Fruit fly (Drosophila melanogaster) whole organism, embryonic: ENCODE measurements around the gene VGlut.

Experiments
- Abd-B ChIP-seq: fragments of 200-800 bp; sonication (Bioruptor generic); optimal IDR thresholded peaks from 2 replicates; lab custom pipeline; 2018; ENCODE audit warnings: missing biosample characterization, mild to moderate bottlenecking, missing genetic modification characterization, moderate library complexity
- Ada2b ChIP-seq: fragments of 200-800 bp; sonication (Bioruptor generic); IDR thresholded peaks from 2 replicates; pipeline ENCODE4 v1.3.6; 2022; ENCODE audit warnings: missing biosample characterization, missing genetic modification characterization
- Antp ChIP-seq: fragments of 200-800 bp; sonication (Bioruptor generic); optimal IDR thresholded peaks from 3 replicates; lab custom pipeline; 2016; ENCODE audit warnings: missing biosample characterization, missing genetic modification characterization
- Atf-2 ChIP-seq: fragments of 200-800 bp; sonication (Bioruptor generic); optimal IDR thresholded peaks from 2 replicates; lab custom pipeline; 2016; ENCODE audit warnings: missing biosample characterization, missing genetic modification characterization
- Atf6 ChIP-seq: fragments of 200-800 bp; sonication (Bioruptor generic); IDR thresholded peaks from 2 replicates; pipeline ENCODE4 v1.3.6; 2022; ENCODE audit warnings: missing biosample characterization, missing genetic modification characterization
- B-H1 ChIP-seq: fragments of 200-800 bp; sonication (Bioruptor generic); IDR thresholded peaks from 3 replicates; pipeline ENCODE4 v1.3.6; 2022; ENCODE audit warnings: missing biosample characterization, missing genetic modification characterization
- Blimp-1 ChIP-seq: fragments of 200-800 bp; sonication (Bioruptor generic); optimal IDR thresholded peaks from 3 replicates; lab custom pipeline; 2018; ENCODE audit warnings: missing biosample characterization, missing genetic modification characterization, mild to moderate bottlenecking, moderate library complexity, missing genetic modification reagents
- CG1024 ChIP-seq: fragments of 200-800 bp; sonication (Bioruptor generic); IDR thresholded peaks from 2 replicates; pipeline ENCODE4 v1.3.6; 2022; ENCODE audit warnings: missing biosample characterization, missing genetic modification characterization
- CG11247 ChIP-seq: fragments of 200-800 bp; sonication (Bioruptor generic); IDR thresholded peaks from 2 replicates; pipeline ENCODE4 v1.3.6; 2022; ENCODE audit warnings: missing biosample characterization, missing genetic modification characterization
- CG11456 ChIP-seq: fragments of 200-800 bp; sonication (Bioruptor generic); IDR thresholded peaks from 3 replicates; pipeline ENCODE4 v1.3.6; 2022; ENCODE audit warnings: missing biosample characterization, missing genetic modification characterization
- CG12071 ChIP-seq: fragments of 200-800 bp; sonication (Bioruptor generic); optimal IDR thresholded peaks from 3 replicates; lab custom pipeline; 2018; ENCODE audit warnings: missing biosample characterization, mild to moderate bottlenecking, missing genetic modification characterization
- CG13775 ChIP-seq: fragments of 200-800 bp; sonication (Bioruptor generic); optimal IDR thresholded peaks from 3 replicates; lab custom pipeline; 2017; ENCODE audit warnings: missing biosample characterization, mild to moderate bottlenecking, missing genetic modification characterization
- CG16779 ChIP-seq: fragments of 200-800 bp; sonication (Bioruptor generic); IDR thresholded peaks from 2 replicates; pipeline ENCODE4 v1.3.6; 2022; ENCODE audit warnings: missing biosample characterization, missing genetic modification characterization
- CG16815 ChIP-seq: fragments of 200-800 bp; sonication (Bioruptor generic); optimal IDR thresholded peaks from 3 replicates; lab custom pipeline; 2017; ENCODE audit warnings: missing biosample characterization, mild to moderate bottlenecking, missing genetic modification characterization
- CG17186 ChIP-seq: fragments of 200-800 bp; sonication (Bioruptor generic); optimal IDR thresholded peaks from 3 replicates; lab custom pipeline; 2017; ENCODE audit warnings: missing biosample characterization, missing genetic modification reagents, missing genetic modification characterization
- CG30431 ChIP-seq: fragments of 200-800 bp; sonication (Bioruptor generic); optimal IDR thresholded peaks from 2 replicates; lab custom pipeline; 2017; ENCODE audit warnings: missing biosample characterization, missing genetic modification characterization
- CG3065 ChIP-seq: fragments of 200-800 bp; sonication (Bioruptor generic); optimal IDR thresholded peaks from 2 replicates; lab custom pipeline; 2016; ENCODE audit warnings: missing biosample characterization, missing genetic modification characterization
- CG32532 ChIP-seq: fragments of 200-800 bp; sonication (Bioruptor generic); IDR thresholded peaks from 2 replicates; pipeline ENCODE4 v1.3.6; 2022; ENCODE audit warnings: missing biosample characterization, missing genetic modification characterization
- CG4424 ChIP-seq: fragments of 200-800 bp; sonication (Bioruptor generic); optimal IDR thresholded peaks from 3 replicates; lab custom pipeline; 2016; ENCODE audit warnings: missing biosample characterization, missing genetic modification characterization
- CG4707 ChIP-seq: fragments of 200-800 bp; sonication (Bioruptor generic); optimal IDR thresholded peaks from 2 replicates; lab custom pipeline; 2018; ENCODE audit warnings: missing biosample characterization, mild to moderate bottlenecking, missing genetic modification characterization, moderate library complexity
- CG6689 ChIP-seq: fragments of 200-800 bp; sonication (Bioruptor generic); IDR thresholded peaks from 2 replicates; pipeline ENCODE4 v1.3.6; 2022; ENCODE audit warnings: missing biosample characterization, missing genetic modification characterization
- Chrac-16 ChIP-seq: fragments of 200-800 bp; sonication (Bioruptor generic); optimal IDR thresholded peaks from 3 replicates; lab custom pipeline; 2016; ENCODE audit warnings: missing biosample characterization, missing genetic modification characterization
- Dip3 ChIP-seq: fragments of 200-800 bp; sonication (Bioruptor generic); optimal IDR thresholded peaks from 3 replicates; lab custom pipeline; 2016; ENCODE audit warnings: missing biosample characterization, missing genetic modification characterization
- HHEX ChIP-seq: fragments of 200-800 bp; sonication (Bioruptor generic); optimal IDR thresholded peaks from 3 replicates; lab custom pipeline; 2017; ENCODE audit warnings: missing biosample characterization, mild to moderate bottlenecking, missing genetic modification characterization, missing genetic modification reagents
- HLH54F ChIP-seq: fragments of 200-800 bp; sonication (Bioruptor generic); optimal IDR thresholded peaks from 3 replicates; lab custom pipeline; 2016; ENCODE audit warnings: missing biosample characterization, missing genetic modification characterization
- Hr3 ChIP-seq: fragments of 200-800 bp; sonication (Bioruptor generic); optimal IDR thresholded peaks from 3 replicates; lab custom pipeline; 2016; ENCODE audit warnings: missing biosample characterization, missing genetic modification characterization
- Jarid2 ChIP-seq: fragments of 200-800 bp; sonication (Bioruptor generic); optimal IDR thresholded peaks from 3 replicates; lab custom pipeline; 2017; ENCODE audit warnings: mild to moderate bottlenecking, missing biosample characterization, missing genetic modification reagents, missing genetic modification characterization
- Neu2 ChIP-seq: fragments of 200-800 bp; sonication (Bioruptor generic); optimal IDR thresholded peaks from 3 replicates; lab custom pipeline; 2016; ENCODE audit warnings: missing biosample characterization, missing genetic modification characterization, borderline replicate concordance
- Poxn ChIP-seq: fragments of 200-800 bp; sonication (Bioruptor generic); IDR thresholded peaks from 2 replicates; pipeline ENCODE4 v1.3.6; 2022; ENCODE audit warnings: missing biosample characterization, missing genetic modification characterization
- Rx ChIP-seq: fragments of 200-800 bp; sonication (Bioruptor generic); IDR thresholded peaks from 2 replicates; pipeline ENCODE4 v1.3.6; 2022; ENCODE audit warnings: missing biosample characterization, missing genetic modification characterization
- Ssrp ChIP-seq: fragments of 200-800 bp; sonication (Bioruptor generic); optimal IDR thresholded peaks from 2 replicates; lab custom pipeline; 2018; ENCODE audit warnings: missing biosample characterization, mild to moderate bottlenecking, missing genetic modification characterization, moderate library complexity
- az2 ChIP-seq: fragments of 200-800 bp; sonication (Bioruptor generic); optimal IDR thresholded peaks from 3 replicates; lab custom pipeline; 2016; ENCODE audit warnings: missing biosample characterization, missing genetic modification characterization
- chif ChIP-seq, 2 experiments: fragments of 200-800 bp; sonication (Bioruptor generic); optimal IDR thresholded peaks; 3 replicates each; lab custom pipeline; 2016; ENCODE audit warnings: missing biosample characterization in 2 of 2, missing genetic modification characterization in 2 of 2
- ci ChIP-seq: fragments of 200-800 bp; sonication (Bioruptor generic); IDR thresholded peaks from 3 replicates; pipeline ENCODE4 v1.3.6; 2022; ENCODE audit warnings: missing biosample characterization, missing genetic modification characterization
- corto ChIP-seq: fragments of 200-800 bp; sonication (Bioruptor generic); optimal IDR thresholded peaks from 2 replicates; lab custom pipeline; 2016; ENCODE audit warnings: missing biosample characterization, mild to moderate bottlenecking, missing genetic modification characterization, moderate library complexity
- esg ChIP-seq: fragments of 200-800 bp; sonication (Bioruptor generic); conservative IDR thresholded peaks from 2 replicates; pipeline ENCODE4 v1.3.6; 2022; ENCODE audit warnings: missing biosample characterization, missing genetic modification characterization
- exex ChIP-seq: fragments of 200-800 bp; sonication (Bioruptor generic); optimal IDR thresholded peaks from 4 replicates; lab custom pipeline; 2018; ENCODE audit warnings: missing biosample characterization, mild to moderate bottlenecking, missing genetic modification characterization, moderate library complexity
- grn ChIP-seq: fragments of 200-800 bp; sonication (Bioruptor generic); optimal IDR thresholded peaks from 3 replicates; lab custom pipeline; 2017; ENCODE audit warnings: missing biosample characterization, missing genetic modification characterization
- lbe ChIP-seq: fragments of 200-800 bp; sonication (Bioruptor generic); optimal IDR thresholded peaks from 2 replicates; lab custom pipeline; 2016; ENCODE audit warnings: missing biosample characterization, mild to moderate bottlenecking, missing genetic modification characterization
- lilli ChIP-seq: fragments of 200-800 bp; sonication (Bioruptor generic); optimal IDR thresholded peaks from 3 replicates; lab custom pipeline; 2016; ENCODE audit warnings: missing biosample characterization, missing genetic modification characterization
- pita ChIP-seq: fragments of 200-800 bp; sonication (Bioruptor generic); optimal IDR thresholded peaks from 2 replicates; lab custom pipeline; 2017; ENCODE audit warnings: missing biosample characterization, mild to moderate bottlenecking, missing genetic modification characterization
- ro ChIP-seq: fragments of 200-800 bp; sonication (Bioruptor generic); IDR thresholded peaks from 2 replicates; pipeline ENCODE4 v1.3.6; 2022; ENCODE audit warnings: missing biosample characterization, missing genetic modification characterization
- row ChIP-seq: fragments of 200-800 bp; sonication (Bioruptor generic); IDR thresholded peaks from 3 replicates; pipeline ENCODE4 v1.3.6; 2022; ENCODE audit warnings: missing biosample characterization, missing genetic modification characterization
- scrt ChIP-seq: fragments of 200-800 bp; sonication (Bioruptor generic); optimal IDR thresholded peaks from 2 replicates; lab custom pipeline; 2018; ENCODE audit warnings: missing biosample characterization, mild to moderate bottlenecking, missing genetic modification characterization, moderate library complexity
- sisA ChIP-seq: fragments of 200-800 bp; sonication (Bioruptor generic); IDR thresholded peaks from 2 replicates; pipeline ENCODE4 v1.3.6; 2022; ENCODE audit warnings: missing biosample characterization, missing genetic modification characterization
- stwl ChIP-seq: fragments of 200-800 bp; sonication (Bioruptor generic); optimal IDR thresholded peaks from 3 replicates; lab custom pipeline; 2018; ENCODE audit warnings: missing biosample characterization, mild to moderate bottlenecking, missing genetic modification characterization, moderate library complexity
- tx ChIP-seq: fragments of 200-800 bp; sonication (Bioruptor generic); optimal IDR thresholded peaks from 2 replicates; lab custom pipeline; 2016; ENCODE audit warnings: missing biosample characterization, missing genetic modification characterization
- vnd ChIP-seq: fragments of 200-800 bp; sonication (Bioruptor generic); IDR thresholded peaks from 3 replicates; pipeline ENCODE4 v1.3.6; 2022; ENCODE audit warnings: missing biosample characterization, missing genetic modification characterization; ENCODE audit not compliant: partially characterized antibody
- wdn ChIP-seq: fragments of 200-800 bp; sonication (Bioruptor generic); IDR thresholded peaks from 2 replicates; pipeline ENCODE4 v1.3.6; 2022; ENCODE audit warnings: missing biosample characterization, missing genetic modification characterization
- wor ChIP-seq: fragments of 200-800 bp; sonication (Bioruptor generic); IDR thresholded peaks from 2 replicates; pipeline ENCODE4 v1.3.6; 2022; ENCODE audit warnings: missing biosample characterization, missing genetic modification characterization

VGlut gene

dm6 chr2L:2426444-2427188, 26.5 kb downstream of the VGlut start (continued):
- TF ChIP-seq chif (GFP tag; optimal IDR thresholded peaks at IDR 0.05; lab: Kevin White, UChicago) (peak; percentile 30 to 48), scrt (GFP tag; lab: Kevin White, UChicago) (no peak), lilli (GFP tag; lab: Kevin White, UChicago) (peak; percentile 56), corto (no peak), Jarid2 (GFP tag; lab: Kevin White, UChicago) (no peak), stwl (tag; lab: Kevin White, UChicago) (no peak), Atf6 (GFP tag; lab: Robert Waterston, UW) (peak; percentile 39; the same call in 1 of the 2 replicates), tx (GFP tag; lab: Kevin White, UChicago) (no peak), CG11456 (GFP tag; lab: Robert Waterston, UW) (peak; percentile 37; the same call in 1 of the 3 replicates), az2 (GFP tag; lab: Kevin White, UChicago) (peak; percentile 61), Ada2b (peak; percentile 61; the same call in 1 of the 2 replicates), CG16815 (GFP tag; lab: Kevin White, UChicago) (no peak), HHEX (peak; percentile 21), wor (peak; percentile 59), CG3065 (no peak), CG30431 (GFP tag; lab: Kevin White, UChicago) (no peak), Poxn (no peak), Rx (GFP tag; lab: Robert Waterston, UW) (peak; percentile 55), Blimp-1 (GFP tag; lab: Kevin White, UChicago) (peak; percentile 70), CG6689 (peak; percentile 38; the same call in 1 of the 2 replicates), CG16779 (GFP tag; lab: Robert Waterston, UW) (no peak), Ssrp (peak; percentile 55), CG13775 (GFP tag; lab: Kevin White, UChicago) (no peak), wdn (GFP tag; lab: Robert Waterston, UW) (no peak), row (GFP tag; lab: Robert Waterston, UW) (peak; percentile 62), Atf-2 (GFP tag; lab: Kevin White, UChicago) (peak; percentile 14), Abd-B (GFP tag; lab: Kevin White, UChicago) (peak; percentile 61), CG4707 (GFP tag; lab: Kevin White, UChicago) (no peak), Antp (GFP tag; lab: Kevin White, UChicago) (peak; percentile 55), lbe (GFP tag; lab: Kevin White, UChicago) (no peak), vnd (GFP tag; lab: Robert Waterston, UW) (no peak), HLH54F (GFP tag; lab: Kevin White, UChicago) (peak; percentile 9), ci (peak; percentile 82), Chrac-16 (GFP tag; lab: Kevin White, UChicago) (peak; percentile 26), ro (GFP tag; lab: Robert Waterston, UW) (no peak), CG32532 (peak; percentile 47), Neu2 (GFP tag; lab: Kevin White, UChicago) (no peak), esg (peak; percentile 42), CG12071 (GFP tag; lab: Kevin White, UChicago) (peak; percentile 37), grn (GFP tag; lab: Kevin White, UChicago) (no peak), exex (tag; lab: Kevin White, UChicago) (no peak), CG1024 (GFP tag; lab: Robert Waterston, UW) (peak; percentile 45; the same call in 1 of the 2 replicates), B-H1 (GFP tag; lab: Robert Waterston, UW) (peak; percentile 48; the same call in 2 of the 3 replicates), CG4424 (peak; percentile 38), CG11247 (GFP tag; lab: Robert Waterston, UW) (no peak), CG17186 (GFP tag; lab: Kevin White, UChicago) (no peak), Dip3 (GFP tag; lab: Kevin White, UChicago) (no peak), sisA (GFP tag; lab: Robert Waterston, UW) (peak; percentile 68), pita (GFP tag; lab: Kevin White, UChicago) (no peak), Hr3 (GFP tag; lab: Kevin White, UChicago) (peak; percentile 40)
